Fruit fly (Drosophila melanogaster) whole organism, embryonic: ENCODE data around the gene RabX6.
A peak's percentile ranks its signal among the peaks of the same experiment; 100 is the strongest.

ENCODE experiments used
- BEAF-32 ChIP-seq: fragments of 200-800 bp; sonication (Bioruptor generic); optimal IDR thresholded peaks from 3 replicates; lab custom pipeline; 2017; ENCODE audit warnings: missing biosample characterization, missing genetic modification characterization, mild to moderate bottlenecking, moderate library complexity, missing genetic modification reagents
- Bgb ChIP-seq: fragments of 200-800 bp; sonication (Bioruptor generic); IDR thresholded peaks from 2 replicates; pipeline ENCODE4 v1.3.6; 2022; ENCODE audit warnings: missing biosample characterization, missing genetic modification characterization; ENCODE audit not compliant: partially characterized antibody
- Bteb2 ChIP-seq: fragments of 200-800 bp; sonication (Bioruptor generic); optimal IDR thresholded peaks from 2 replicates; lab custom pipeline; 2016; ENCODE audit warnings: missing biosample characterization, missing genetic modification characterization
- CG10147 ChIP-seq: fragments of 200-800 bp; sonication (Bioruptor generic); optimal IDR thresholded peaks from 2 replicates; lab custom pipeline; 2019; ENCODE audit warnings: missing biosample characterization, mild to moderate bottlenecking, missing genetic modification characterization, moderate library complexity
- CG1024 ChIP-seq: fragments of 200-800 bp; sonication (Bioruptor generic); IDR thresholded peaks from 2 replicates; pipeline ENCODE4 v1.3.6; 2022; ENCODE audit warnings: missing biosample characterization, missing genetic modification characterization
- CG11085 ChIP-seq: fragments of 200-800 bp; sonication (Bioruptor generic); IDR thresholded peaks from 2 replicates; pipeline ENCODE4 v1.3.6; 2022; ENCODE audit warnings: missing biosample characterization, missing genetic modification characterization
- CG14014 ChIP-seq: fragments of 200-800 bp; sonication (Bioruptor generic); IDR thresholded peaks from 2 replicates; pipeline ENCODE4 v1.3.6; 2022; ENCODE audit warnings: missing biosample characterization, missing genetic modification characterization
- CG15269 ChIP-seq: fragments of 200-800 bp; sonication (Bioruptor generic); optimal IDR thresholded peaks from 2 replicates; lab custom pipeline; 2018; ENCODE audit warnings: missing biosample characterization, mild to moderate bottlenecking, missing genetic modification characterization, moderate library complexity
- CG1529 ChIP-seq: fragments of 200-800 bp; sonication (Bioruptor generic); optimal IDR thresholded peaks from 3 replicates; lab custom pipeline; 2018; ENCODE audit warnings: missing biosample characterization, missing genetic modification characterization
- CG1603 ChIP-seq: fragments of 200-800 bp; sonication (Bioruptor generic); optimal IDR thresholded peaks from 2 replicates; lab custom pipeline; 2019; ENCODE audit warnings: missing biosample characterization, mild to moderate bottlenecking, missing genetic modification characterization, moderate library complexity
- CG18619 ChIP-seq: fragments of 200-800 bp; sonication (Bioruptor generic); optimal IDR thresholded peaks from 3 replicates; lab custom pipeline; 2017; ENCODE audit warnings: missing biosample characterization, mild to moderate bottlenecking, missing genetic modification characterization
- CG2889 ChIP-seq: fragments of 200-800 bp; sonication (Bioruptor generic); IDR thresholded peaks from 3 replicates; pipeline ENCODE4 v1.3.6; 2022; ENCODE audit warnings: missing biosample characterization, missing genetic modification characterization
- CG32772 ChIP-seq: fragments of 200-800 bp; sonication (Bioruptor generic); IDR thresholded peaks from 2 replicates; pipeline ENCODE4 v1.3.6; 2022; ENCODE audit warnings: missing biosample characterization, missing genetic modification characterization
- CG4820 ChIP-seq: fragments of 200-800 bp; sonication (Bioruptor generic); optimal IDR thresholded peaks from 3 replicates; lab custom pipeline; 2016; ENCODE audit warnings: missing biosample characterization, missing genetic modification characterization
- CG5245 ChIP-seq: fragments of 200-800 bp; sonication (Bioruptor generic); optimal IDR thresholded peaks from 3 replicates; lab custom pipeline; 2016; ENCODE audit warnings: missing biosample characterization, missing genetic modification characterization
- CG6765 ChIP-seq: fragments of 200-800 bp; sonication (Bioruptor generic); optimal IDR thresholded peaks from 3 replicates; lab custom pipeline; 2017; ENCODE audit warnings: missing biosample characterization, mild to moderate bottlenecking, missing genetic modification characterization
- CG6813 ChIP-seq: fragments of 200-800 bp; sonication (Bioruptor generic); optimal IDR thresholded peaks from 2 replicates; lab custom pipeline; 2017; ENCODE audit warnings: missing biosample characterization, missing genetic modification characterization, mild to moderate bottlenecking, moderate library complexity, missing genetic modification reagents
- CG7839 ChIP-seq: fragments of 200-800 bp; sonication (Bioruptor generic); optimal IDR thresholded peaks from 3 replicates; lab custom pipeline; 2018; ENCODE audit warnings: missing biosample characterization, mild to moderate bottlenecking, missing genetic modification characterization, moderate library complexity
- Chrac-16 ChIP-seq: fragments of 200-800 bp; sonication (Bioruptor generic); optimal IDR thresholded peaks from 3 replicates; lab custom pipeline; 2016; ENCODE audit warnings: missing biosample characterization, missing genetic modification characterization
- CkIIα-i1 ChIP-seq: fragments of 200-800 bp; sonication (Bioruptor generic); IDR thresholded peaks from 2 replicates; pipeline ENCODE4 v1.3.6; 2022; ENCODE audit warnings: missing biosample characterization, missing genetic modification characterization
- CrebB ChIP-seq: fragments of 200-800 bp; sonication (Bioruptor generic); optimal IDR thresholded peaks from 3 replicates; lab custom pipeline; 2018; ENCODE audit warnings: missing biosample characterization, mild to moderate bottlenecking, missing genetic modification characterization
- Dfd ChIP-seq, 2 experiments: fragments of >200 bp; optimal IDR thresholded peaks; 2 replicates each; lab custom pipeline; 2017; ENCODE audit warnings: missing biosample characterization in 2 of 2, missing genetic modification characterization in 2 of 2
- Elba2 ChIP-seq: fragments of 200-800 bp; sonication (Bioruptor generic); optimal IDR thresholded peaks from 3 replicates; lab custom pipeline; 2016; ENCODE audit warnings: missing biosample characterization, missing genetic modification characterization
- HLH3B ChIP-seq: fragments of 200-800 bp; sonication (Bioruptor generic); IDR thresholded peaks from 2 replicates; pipeline ENCODE4 v1.3.6; 2022; ENCODE audit warnings: missing biosample characterization, missing genetic modification characterization
- HLHmδ ChIP-seq: fragments of 200-800 bp; sonication (Bioruptor generic); optimal IDR thresholded peaks from 2 replicates; lab custom pipeline; 2018; ENCODE audit warnings: missing biosample characterization, mild to moderate bottlenecking, missing genetic modification characterization, moderate library complexity
- Lhr ChIP-seq: fragments of 200-800 bp; sonication (Bioruptor generic); optimal IDR thresholded peaks from 3 replicates; lab custom pipeline; 2017; ENCODE audit warnings: mild to moderate bottlenecking, missing biosample characterization, missing genetic modification reagents, missing genetic modification characterization
- MTF-1 ChIP-seq: fragments of 200-800 bp; sonication (Bioruptor generic); optimal IDR thresholded peaks from 2 replicates; lab custom pipeline; 2018; ENCODE audit warnings: missing biosample characterization, mild to moderate bottlenecking, missing genetic modification characterization, borderline replicate concordance
- Mad ChIP-seq: fragments of 200-800 bp; sonication (Bioruptor generic); optimal IDR thresholded peaks from 2 replicates; lab custom pipeline; 2016; ENCODE audit warnings: missing biosample characterization, missing genetic modification characterization
- Optix ChIP-seq: fragments of 200-800 bp; sonication (Bioruptor generic); IDR thresholded peaks from 3 replicates; pipeline ENCODE4 v1.3.6; 2022; ENCODE audit warnings: missing biosample characterization, missing genetic modification characterization
- Poxn ChIP-seq: fragments of 200-800 bp; sonication (Bioruptor generic); IDR thresholded peaks from 2 replicates; pipeline ENCODE4 v1.3.6; 2022; ENCODE audit warnings: missing biosample characterization, missing genetic modification characterization
- Rx ChIP-seq: fragments of 200-800 bp; sonication (Bioruptor generic); IDR thresholded peaks from 2 replicates; pipeline ENCODE4 v1.3.6; 2022; ENCODE audit warnings: missing biosample characterization, missing genetic modification characterization
- Side ChIP-seq: fragments of 200-800 bp; sonication (Bioruptor generic); optimal IDR thresholded peaks from 2 replicates; lab custom pipeline; 2016; ENCODE audit warnings: missing biosample characterization, missing genetic modification characterization
- YL-1 ChIP-seq: fragments of 200-800 bp; sonication (Bioruptor generic); optimal IDR thresholded peaks from 3 replicates; lab custom pipeline; 2017; ENCODE audit warnings: missing biosample characterization, mild to moderate bottlenecking, missing genetic modification characterization
- br ChIP-seq: fragments of >200 bp; optimal IDR thresholded peaks from 2 replicates; lab custom pipeline; 2017
- btn ChIP-seq: fragments of 200-800 bp; sonication (Bioruptor generic); optimal IDR thresholded peaks from 2 replicates; lab custom pipeline; 2016; ENCODE audit warnings: missing biosample characterization, missing genetic modification characterization
- dmrt99B ChIP-seq: fragments of 200-800 bp; sonication (Bioruptor generic); optimal IDR thresholded peaks from 2 replicates; lab custom pipeline; 2018; ENCODE audit warnings: missing biosample characterization, mild to moderate bottlenecking, missing genetic modification characterization, moderate library complexity
- fu2 ChIP-seq: fragments of 200-800 bp; sonication (Bioruptor generic); optimal IDR thresholded peaks from 2 replicates; lab custom pipeline; 2016; ENCODE audit warnings: missing biosample characterization, missing genetic modification characterization
- gro ChIP-seq: fragments of 200-800 bp; sonication (Bioruptor generic); optimal IDR thresholded peaks from 2 replicates; lab custom pipeline; 2016; ENCODE audit warnings: missing biosample characterization, missing genetic modification characterization
- gt ChIP-seq: fragments of 200-800 bp; sonication (Bioruptor generic); IDR thresholded peaks from 2 replicates; pipeline ENCODE4 v1.3.6; 2022; ENCODE audit warnings: missing biosample characterization, missing genetic modification characterization
- ind ChIP-seq: fragments of 200-800 bp; sonication (Bioruptor generic); optimal IDR thresholded peaks from 3 replicates; lab custom pipeline; 2016; ENCODE audit warnings: missing biosample characterization, missing genetic modification characterization
- insv ChIP-seq, 2 experiments: fragments of 200-800 bp; sonication (Bioruptor generic); optimal IDR thresholded peaks; 3 replicates each; lab custom pipeline; 2016 to 2018; ENCODE audit warnings: missing biosample characterization in 2 of 2, missing genetic modification characterization in 2 of 2
- knrl ChIP-seq: fragments of 200-800 bp; sonication (Bioruptor generic); IDR thresholded peaks from 3 replicates; pipeline ENCODE4 v1.3.6; 2022; ENCODE audit warnings: missing biosample characterization, missing genetic modification characterization; ENCODE audit not compliant: partially characterized antibody
- nerfin-2 ChIP-seq: fragments of 200-800 bp; sonication (Bioruptor generic); IDR thresholded peaks from 2 replicates; pipeline ENCODE4 v1.3.6; 2022; ENCODE audit warnings: missing biosample characterization, missing genetic modification characterization; ENCODE audit not compliant: partially characterized antibody
- nmo ChIP-seq: fragments of 200-800 bp; sonication (Bioruptor generic); optimal IDR thresholded peaks from 2 replicates; lab custom pipeline; 2018; ENCODE audit warnings: missing biosample characterization, mild to moderate bottlenecking, missing genetic modification characterization, moderate library complexity
- otp ChIP-seq: fragments of 200-800 bp; sonication (Bioruptor generic); IDR thresholded peaks from 3 replicates; pipeline ENCODE4, ENCODE4 v1.3.6; 2022; ENCODE audit warnings: missing biosample characterization, missing genetic modification characterization
- ro ChIP-seq: fragments of 200-800 bp; sonication (Bioruptor generic); IDR thresholded peaks from 2 replicates; pipeline ENCODE4 v1.3.6; 2022; ENCODE audit warnings: missing biosample characterization, missing genetic modification characterization
- scrt ChIP-seq: fragments of 200-800 bp; sonication (Bioruptor generic); optimal IDR thresholded peaks from 2 replicates; lab custom pipeline; 2018; ENCODE audit warnings: missing biosample characterization, mild to moderate bottlenecking, missing genetic modification characterization, moderate library complexity
- slou ChIP-seq: fragments of 200-800 bp; sonication (Bioruptor generic); optimal IDR thresholded peaks from 3 replicates; lab custom pipeline; 2016; ENCODE audit warnings: missing biosample characterization, missing genetic modification characterization
- sqz ChIP-seq: fragments of 200-800 bp; sonication (Bioruptor generic); optimal IDR thresholded peaks from 3 replicates; lab custom pipeline; 2018; ENCODE audit warnings: missing biosample characterization, mild to moderate bottlenecking, missing genetic modification characterization

RabX6 gene

dm6 chr3L:738523-739356 lies 48.4 kb downstream of the RabX6 start (continued):
- TF ChIP-seq Bteb2 (GFP tag; lab: Kevin White, UChicago) (peak; percentile 44), CG1603 (tag; lab: Kevin White, UChicago) (peak; percentile 71), Mad (GFP tag; lab: Kevin White, UChicago) (peak; percentile 81), dmrt99B (tag; lab: Kevin White, UChicago) (peak; percentile 93), gro (GFP tag; lab: Kevin White, UChicago) (peak; percentile 29), CG14014 (peak; percentile 87), Optix (GFP tag; lab: Robert Waterston, UW) (peak; percentile 76), slou (peak; percentile 63), btn (GFP tag; lab: Kevin White, UChicago) (peak; percentile 8), otp (peak; percentile 90), HLH3B (GFP tag; lab: Robert Waterston, UW) (peak; percentile 91), CkIIα-i1 (GFP tag; lab: Robert Waterston, UW) (no peak), Poxn (GFP tag; lab: Robert Waterston, UW) (no peak), nmo (GFP tag; lab: Kevin White, UChicago) (peak; percentile 95), ro (GFP tag; lab: Robert Waterston, UW) (peak; percentile 85), CG7839 (tag; lab: Kevin White, UChicago) (peak; percentile 94), CG1024 (peak; percentile 83), CG32772 (GFP tag; lab: Robert Waterston, UW) (peak; percentile 92), CG1529 (GFP tag; lab: Kevin White, UChicago) (peak; percentile 88), CG6813 (GFP tag; lab: Kevin White, UChicago) (peak; percentile 91), CrebB (tag; lab: Kevin White, UChicago) (peak; percentile 71), CG10147 (GFP tag; lab: Kevin White, UChicago) (peak; percentile 91), Side (peak; percentile 11), HLHmδ (GFP tag; lab: Kevin White, UChicago) (no peak), CG2889 (GFP tag; lab: Robert Waterston, UW) (peak; percentile 80; the same call in 2 of the 3 replicates), CG5245 (GFP tag; lab: Kevin White, UChicago) (peak; percentile 92), CG11085 (peak; percentile 76), CG4820 (GFP tag; lab: Kevin White, UChicago) (peak; percentile 93), ind (peak; percentile 88), Bgb (GFP tag; lab: Robert Waterston, UW) (no peak), Dfd (GFP tag; optimal IDR thresholded peaks at IDR 0.05; lab: Kevin White, UChicago) (no peak), CG15269 (peak; percentile 89), BEAF-32 (GFP tag; lab: Kevin White, UChicago) (no peak), gt (GFP tag; lab: Robert Waterston, UW) (peak; percentile 62), MTF-1 (GFP tag; lab: Kevin White, UChicago) (peak; percentile 81), sqz (GFP tag; lab: Kevin White, UChicago) (peak; percentile 88), Rx (peak; percentile 75), nerfin-2 (GFP tag; lab: Robert Waterston, UW) (no peak), knrl (GFP tag; lab: Robert Waterston, UW) (no peak), insv (GFP tag; optimal IDR thresholded peaks at IDR 0.05; lab: Kevin White, UChicago) (peak in 1 of 2 experiments; percentile 66), CG6765 (peak; percentile 62), br (lab: Kevin White, UChicago) (no peak), fu2 (GFP tag; lab: Kevin White, UChicago) (no peak), Lhr (peak; percentile 84), Chrac-16 (peak; percentile 88), scrt (GFP tag; lab: Kevin White, UChicago) (peak; percentile 81), CG18619 (peak; percentile 86), Elba2 (peak; percentile 52), YL-1 (GFP tag; lab: Kevin White, UChicago) (peak; percentile 52)
